Fruit fly (Drosophila melanogaster) ovary, adult (tissue): ENCODE measurements around the gene CG31704.

Experiments
- CG17801 ChIP-seq: fragments of 200-800 bp; optimal IDR thresholded peaks from 2 replicates; lab custom pipeline; 2019; ENCODE audit warnings: missing biosample characterization, mild to moderate bottlenecking, missing genetic modification characterization, moderate library complexity; ENCODE audit not compliant: partially characterized antibody

Gene CG31704

DNA sequence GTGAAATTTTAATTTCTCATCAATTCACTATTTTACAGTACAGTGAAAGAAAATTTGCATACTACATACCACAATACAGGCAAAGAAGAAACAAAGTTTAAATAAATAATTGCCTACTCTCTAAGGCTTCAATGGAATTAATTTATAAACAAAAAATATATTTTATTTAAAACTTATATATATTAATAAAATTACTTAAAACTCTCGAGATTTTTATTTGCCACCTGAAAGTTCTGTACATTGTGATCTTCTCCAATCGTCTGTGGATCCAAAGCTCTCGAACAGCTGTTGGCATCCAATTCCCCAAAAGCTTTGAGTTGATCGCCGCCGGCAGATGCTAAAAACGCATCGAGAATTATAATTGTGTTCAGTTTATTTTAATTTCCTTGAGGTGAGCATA lies 9.2 kb downstream of the CG31704 start, which contains the start of gene Mal-B2:
TSS of gene Mal-B2 (plus strand) at position 301 of the 400 bp plus-strand sequence.
- TF ChIP-seq CG17801 (GFP tag; lab: Kevin White, UChicago): no peak

DNA sequence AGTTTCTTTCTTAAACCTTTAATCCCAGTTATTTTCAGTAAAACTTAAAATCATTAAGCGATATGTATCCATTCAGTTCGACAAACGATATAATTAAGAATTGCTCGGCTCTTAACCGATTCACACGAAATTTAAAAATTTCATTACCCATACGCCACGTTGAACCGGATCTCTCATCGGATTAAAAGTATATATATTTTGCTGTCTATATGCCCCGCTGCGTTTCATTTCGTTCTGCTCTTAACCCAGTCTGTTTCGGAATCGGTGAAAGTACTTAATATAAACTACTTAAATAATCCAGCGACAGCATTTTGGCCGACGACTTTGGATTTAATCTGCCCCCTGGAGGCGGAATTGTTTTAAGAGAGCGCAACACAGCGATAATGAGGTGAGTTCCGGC lies 12.6 kb downstream of the CG31704 start, which contains the start of gene CG42751:
TSS of gene CG42751 (plus strand) at position 301 of the 400 bp plus-strand sequence.
- TF ChIP-seq CG17801 (GFP tag; lab: Kevin White, UChicago): no peak

DNA sequence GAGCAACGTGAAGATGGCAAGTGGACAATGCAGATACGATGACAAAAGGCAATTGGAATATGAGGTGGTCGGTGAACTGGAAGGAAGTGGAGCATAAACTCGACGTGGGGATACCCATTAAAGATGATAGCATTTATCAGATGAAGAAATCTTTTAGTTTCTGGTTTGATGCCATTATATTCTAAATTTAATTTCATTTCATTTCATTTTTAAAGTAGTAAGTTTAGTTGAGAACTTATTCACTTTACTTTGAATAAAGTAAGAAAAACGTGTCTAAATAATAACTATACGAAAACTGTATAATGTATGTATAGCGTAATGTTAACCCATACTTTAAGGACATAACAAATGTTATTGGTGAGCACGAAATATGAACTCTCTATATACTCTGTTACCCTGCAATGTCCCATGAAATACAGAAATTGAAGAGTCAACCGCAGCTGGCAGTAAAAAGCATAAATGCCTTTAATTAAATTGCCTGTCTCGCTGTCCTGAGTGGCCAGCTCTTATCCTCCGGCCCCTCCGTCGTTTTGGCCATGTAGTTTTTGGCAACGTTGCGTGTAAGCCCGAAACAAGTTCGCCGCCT lies 30.5 kb downstream of the CG31704 start:
- no peak for TF ChIP-seq CG17801 (GFP tag; lab: Kevin White, UChicago)

- no peak for TF ChIP-seq CG17801 (GFP tag; lab: Kevin White, UChicago)
Measured at dm6 chr2L:11874232-11874765, 33.8 kb downstream of the CG31704 start.

- no peak for TF ChIP-seq CG17801 (GFP tag; lab: Kevin White, UChicago)
Measured at dm6 chr2L:11874890-11875289, 34.4 kb downstream of the CG31704 start.

DNA sequence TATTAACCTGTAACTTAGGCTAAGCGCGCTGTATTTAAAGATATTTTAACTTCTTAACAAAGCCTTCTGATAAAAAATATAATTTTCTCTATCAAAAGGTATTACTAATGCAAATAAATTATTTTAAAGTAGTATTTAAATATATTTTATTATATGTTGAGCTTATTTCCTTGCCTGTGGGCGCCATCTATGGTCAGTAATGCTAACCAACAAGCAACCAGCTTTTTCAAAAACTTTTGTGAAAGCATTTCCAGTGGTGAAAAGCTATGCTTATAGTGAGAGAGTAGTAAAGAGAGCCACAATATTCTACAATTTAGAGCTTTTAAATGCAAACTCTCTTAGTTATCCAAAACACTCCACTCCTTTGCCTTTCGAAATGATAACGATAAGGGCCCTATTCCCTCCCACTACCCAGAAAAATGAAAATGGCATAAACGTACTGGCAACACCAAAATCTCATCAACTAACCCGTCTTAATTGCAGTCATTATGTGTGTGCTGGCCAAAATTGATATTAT lies 38.4 kb downstream of the CG31704 start:
- TF ChIP-seq CG17801 (GFP tag; lab: Kevin White, UChicago): no peak
